Worm (Caenorhabditis elegans) whole organism, young adult: ENCODE results near the gene clk-2.

ENCODE experiments used
- ama-1 ChIP-seq, 3 experiments: fragments of 150-350 bp in 1 of 3; sonication (generic microtip) in 2 of 3; optimal IDR thresholded peaks; 2 replicates each; lab custom pipeline; 2014 to 2018; ENCODE audit warnings: missing biosample characterization in 2 of 3, missing genetic modification characterization in 2 of 3, missing genetic modification reagents in 2 of 3
- lir-1 ChIP-seq: fragments of 200-800 bp; sonication (Bioruptor generic); conservative IDR thresholded peaks from 2 replicates; pipeline ENCODE4 v1.3.6; 2022; ENCODE audit warnings: missing genetic modification reagents, missing genetic modification characterization, missing compliant biosample characterization
- pbrm-1 ChIP-seq: fragments of 200-800 bp; sonication (Bioruptor generic); IDR thresholded peaks from 2 replicates; pipeline ENCODE4 v1.3.6; 2022; ENCODE audit warnings: missing genetic modification reagents, missing genetic modification characterization, missing compliant biosample characterization

DNA sequence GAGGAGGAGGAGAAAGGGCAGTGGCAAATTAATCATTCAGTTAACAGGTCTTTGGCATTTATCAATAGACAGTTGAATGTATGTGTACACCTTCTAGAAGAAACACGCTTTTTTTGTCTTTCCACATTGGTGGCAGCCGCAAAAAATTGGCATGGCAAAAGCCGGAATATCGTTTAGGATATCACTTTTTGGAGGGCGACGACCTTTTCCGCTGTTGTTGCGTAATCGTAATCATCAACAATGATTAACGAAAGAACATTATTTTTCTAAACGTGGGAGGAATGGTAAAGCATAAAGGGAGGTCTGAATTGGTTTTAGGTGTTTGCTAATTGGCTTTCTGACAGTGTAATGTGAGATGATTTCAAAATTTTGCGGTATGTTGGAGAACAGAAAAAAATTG lies 26.4 kb downstream of the clk-2 start:
- TF ChIP-seq ama-1 (optimal IDR thresholded peaks at IDR 0.05; lab: Kevin White, UChicago) (no peak), ama-1 (GFP tag; optimal IDR thresholded peaks at IDR 0.05; lab: Kevin White, UChicago) (no peak), lir-1 (GFP tag; lab: Robert Waterston, UW) (no peak), pbrm-1 (GFP tag; lab: Robert Waterston, UW) (no peak)
